Worm (Caenorhabditis elegans) whole organism, late embryonic: Measurements from ENCODE around the gene M04B2.4.
A peak's percentile ranks its signal among the peaks of the same experiment; 100 is the strongest.

Experiments
- C08G9.2 ChIP-seq: sonication (generic microtip); optimal IDR thresholded peaks from 2 replicates; lab custom pipeline; 2016; ENCODE audit warnings: mild to moderate bottlenecking, missing genetic modification characterization, moderate library complexity, missing compliant biosample characterization
- C38D4.7 ChIP-seq: fragments of 200-800 bp; sonication (Bioruptor generic); optimal IDR thresholded peaks from 2 replicates; lab custom pipeline; 2018; ENCODE audit warnings: mild to moderate bottlenecking, missing genetic modification characterization, moderate library complexity, missing compliant biosample characterization
- F13H6.1 ChIP-seq: sonication (generic microtip); optimal IDR thresholded peaks from 2 replicates; lab custom pipeline; 2016; ENCODE audit warnings: missing genetic modification characterization, missing compliant biosample characterization
- T23F11.4 ChIP-seq: fragments of 200-800 bp; sonication (Bioruptor generic); optimal IDR thresholded peaks from 2 replicates; lab custom pipeline; 2018; ENCODE audit warnings: mild to moderate bottlenecking, missing genetic modification characterization, missing compliant biosample characterization
- ceh-14 ChIP-seq: sonication (generic microtip); optimal IDR thresholded peaks from 2 replicates; lab custom pipeline; 2016; ENCODE audit warnings: missing genotype, missing genetic modification characterization, missing compliant biosample characterization
- ceh-19 ChIP-seq: fragments of 200-800 bp; sonication (Bioruptor generic); optimal IDR thresholded peaks from 2 replicates; lab custom pipeline; 2018; ENCODE audit warnings: mild to moderate bottlenecking, missing genetic modification characterization, missing compliant biosample characterization
- ceh-24 ChIP-seq: sonication (generic microtip); optimal IDR thresholded peaks from 2 replicates; lab custom pipeline; 2016; ENCODE audit warnings: mild to moderate bottlenecking, missing genetic modification characterization, missing compliant biosample characterization
- ceh-30 ChIP-seq: fragments of 150-350 bp; optimal IDR thresholded peaks from 2 replicates; lab custom pipeline; 2014; ENCODE audit warnings: missing biosample characterization, missing genetic modification characterization
- ceh-31 ChIP-seq: sonication (generic microtip); optimal IDR thresholded peaks from 2 replicates; lab custom pipeline; 2016; ENCODE audit warnings: missing genetic modification characterization, missing compliant biosample characterization
- ceh-45 ChIP-seq: fragments of 200-800 bp; sonication (Bioruptor generic); IDR thresholded peaks from 2 replicates; pipeline ENCODE4 v1.3.6; 2022; ENCODE audit warnings: missing genetic modification reagents, missing genetic modification characterization, missing compliant biosample characterization
- ceh-48 ChIP-seq: sonication (generic microtip); optimal IDR thresholded peaks from 2 replicates; lab custom pipeline; 2016; ENCODE audit warnings: missing genetic modification characterization, inconsistent platforms, missing compliant biosample characterization
- ceh-6 ChIP-seq: fragments of 200-800 bp; sonication (Bioruptor generic); optimal IDR thresholded peaks from 2 replicates; lab custom pipeline; 2018; ENCODE audit warnings: mild to moderate bottlenecking, missing genetic modification characterization, missing compliant biosample characterization
- dmd-4 ChIP-seq: sonication (generic microtip); optimal IDR thresholded peaks from 2 replicates; lab custom pipeline; 2016; ENCODE audit warnings: borderline replicate concordance, missing genetic modification characterization, missing compliant biosample characterization
- dve-1 ChIP-seq: sonication (generic microtip); optimal IDR thresholded peaks from 2 replicates; lab custom pipeline; 2017; ENCODE audit warnings: antibody characterized with exemption, mild to moderate bottlenecking, missing genetic modification characterization, missing compliant biosample characterization
- elt-2 ChIP-seq: sonication (generic microtip); optimal IDR thresholded peaks from 2 replicates; lab custom pipeline; 2016; ENCODE audit warnings: missing genetic modification reagents, missing genetic modification characterization, missing compliant biosample characterization
- ets-4 ChIP-seq: sonication (generic microtip); optimal IDR thresholded peaks from 2 replicates; lab custom pipeline; 2016; ENCODE audit warnings: missing genetic modification characterization, missing compliant biosample characterization
- fax-1 ChIP-seq: sonication (generic microtip); optimal IDR thresholded peaks from 2 replicates; lab custom pipeline; 2016; ENCODE audit warnings: missing genotype, missing genetic modification characterization, missing compliant biosample characterization
- fkh-6 ChIP-seq: sonication (generic microtip); optimal IDR thresholded peaks from 2 replicates; lab custom pipeline; 2016; ENCODE audit warnings: missing genetic modification characterization, missing compliant biosample characterization
- hlh-13 ChIP-seq: fragments of 200-800 bp; sonication (Bioruptor generic); optimal IDR thresholded peaks from 2 replicates; lab custom pipeline; 2018; ENCODE audit warnings: mild to moderate bottlenecking, missing genetic modification characterization, missing compliant biosample characterization
- hlh-30 ChIP-seq: sonication (generic microtip); optimal IDR thresholded peaks from 2 replicates; lab custom pipeline; 2017; ENCODE audit warnings: antibody characterized with exemption, missing genetic modification characterization, missing compliant biosample characterization; ENCODE audit not compliant: insufficient read depth
- hlh-6 ChIP-seq: sonication (generic microtip); optimal IDR thresholded peaks from 2 replicates; lab custom pipeline; 2016; ENCODE audit warnings: missing genotype, missing genetic modification characterization, missing compliant biosample characterization
- lim-6 ChIP-seq: sonication (generic microtip); optimal IDR thresholded peaks from 2 replicates; lab custom pipeline; 2016; ENCODE audit warnings: missing genetic modification characterization, missing compliant biosample characterization
- lin-11 ChIP-seq: fragments of 200-800 bp; sonication (Bioruptor generic); optimal IDR thresholded peaks from 2 replicates; lab custom pipeline; 2018; ENCODE audit warnings: mild to moderate bottlenecking, missing genetic modification characterization, missing compliant biosample characterization
- nhr-232 ChIP-seq: sonication (generic microtip); optimal IDR thresholded peaks from 2 replicates; lab custom pipeline; 2016; ENCODE audit warnings: missing genetic modification characterization, missing compliant biosample characterization
- odd-2 ChIP-seq: sonication (generic microtip); optimal IDR thresholded peaks from 2 replicates; lab custom pipeline; 2017; ENCODE audit warnings: antibody characterized with exemption, mild to moderate bottlenecking, missing genetic modification characterization, missing compliant biosample characterization
- pax-1 ChIP-seq: fragments of 150-350 bp; optimal IDR thresholded peaks from 2 replicates; lab custom pipeline; 2014; ENCODE audit warnings: missing biosample characterization, missing genetic modification characterization
- sox-2 ChIP-seq: fragments of 200-800 bp; sonication (Bioruptor generic); IDR thresholded peaks from 2 replicates; pipeline ENCODE4 v1.3.6; 2022; ENCODE audit warnings: missing genetic modification reagents, missing genetic modification characterization, missing compliant biosample characterization
- sox-4 ChIP-seq: sonication (generic microtip); optimal IDR thresholded peaks from 2 replicates; lab custom pipeline; 2017; ENCODE audit warnings: mild to moderate bottlenecking, missing genetic modification characterization, inconsistent platforms, missing compliant biosample characterization
- syd-9 ChIP-seq: sonication (generic microtip); optimal IDR thresholded peaks from 2 replicates; lab custom pipeline; 2016; ENCODE audit warnings: mild to moderate bottlenecking, missing genetic modification characterization, moderate library complexity, missing compliant biosample characterization
- tbx-7 ChIP-seq: sonication (generic microtip); optimal IDR thresholded peaks from 2 replicates; lab custom pipeline; 2016; ENCODE audit warnings: missing genotype, missing genetic modification characterization, missing compliant biosample characterization
- ttx-3 ChIP-seq: sonication (generic microtip); optimal IDR thresholded peaks from 2 replicates; lab custom pipeline; 2016; ENCODE audit warnings: missing genetic modification reagents, missing genetic modification characterization, missing compliant biosample characterization
- unc-3 ChIP-seq, 2 experiments: fragments of 200-800 bp in 1 of 2; sonication (Bioruptor generic) in 1 of 2; sonication (generic microtip) in 1 of 2; conservative IDR thresholded peaks in 1 of 2; optimal IDR thresholded peaks in 1 of 2; 2 replicates each; pipeline versions ENCODE4 v1.3.6 to Lab custom; 2016 to 2022; ENCODE audit warnings: missing compliant biosample characterization in 2 of 2, missing genetic modification characterization in 2 of 2, missing genetic modification reagents in 1 of 2
- ztf-16 ChIP-seq: sonication (generic microtip); optimal IDR thresholded peaks from 2 replicates; lab custom pipeline; 2017; ENCODE audit warnings: missing genetic modification characterization, missing compliant biosample characterization

Gene M04B2.4

ce11 chrIV:11474067-11474466, 46.8 kb downstream of the M04B2.4 start (continued):
- TF ChIP-seq F13H6.1 (tag; lab: Kevin White, UChicago) (peak; percentile 92), C08G9.2 (tag; lab: Kevin White, UChicago) (peak; percentile 83), ceh-14 (peak; percentile 88), fkh-6 (tag; lab: Kevin White, UChicago) (peak; percentile 93), ttx-3 (tag; lab: Kevin White, UChicago) (peak; percentile 94), C38D4.7 (GFP tag; lab: Kevin White, UChicago) (peak; percentile 92), dmd-4 (tag; lab: Kevin White, UChicago) (peak; percentile 93), odd-2 (peak; percentile 38), ceh-24 (tag; lab: Kevin White, UChicago) (peak; percentile 72), ztf-16 (peak; percentile 97), elt-2 (peak; percentile 96), syd-9 (tag; lab: Kevin White, UChicago) (peak; percentile 93), T23F11.4 (GFP tag; lab: Kevin White, UChicago) (peak; percentile 97), lim-6 (tag; lab: Kevin White, UChicago) (peak; percentile 69), pax-1 (tag; lab: Kevin White, UChicago) (no peak), ceh-48 (tag; lab: Kevin White, UChicago) (peak; percentile 87), hlh-13 (GFP tag; lab: Kevin White, UChicago) (peak; percentile 98), ceh-6 (GFP tag; lab: Kevin White, UChicago) (peak; percentile 93), hlh-6 (peak; percentile 94), ets-4 (tag; lab: Kevin White, UChicago) (peak; percentile 79), hlh-30 (tag; lab: Kevin White, UChicago) (peak; percentile 55), ceh-19 (GFP tag; lab: Kevin White, UChicago) (peak; percentile 95), sox-4 (tag; lab: Kevin White, UChicago) (peak; percentile 95)

- TF ChIP-seq fax-1 (tag; lab: Kevin White, UChicago) (no peak), ceh-31 (no peak), ceh-30 (tag; lab: Kevin White, UChicago) (no peak), lim-6 (tag; lab: Kevin White, UChicago) (no peak), T23F11.4 (GFP tag; lab: Kevin White, UChicago) (no peak), C08G9.2 (tag; lab: Kevin White, UChicago) (no peak), tbx-7 (tag; lab: Kevin White, UChicago) (no peak), dve-1 (no peak), ceh-19 (GFP tag; lab: Kevin White, UChicago) (no peak), fkh-6 (tag; lab: Kevin White, UChicago) (no peak), ceh-45 (GFP tag; lab: Robert Waterston, UW) (no peak), nhr-232 (tag; lab: Kevin White, UChicago) (no peak), unc-3 (GFP tag; conservative IDR thresholded peaks at IDR 0.05; lab: Robert Waterston, UW) (no peak), unc-3 (tag; optimal IDR thresholded peaks at IDR 0.05; lab: Kevin White, UChicago) (no peak), lin-11 (tag; lab: Kevin White, UChicago) (no peak), sox-2 (GFP tag; lab: Robert Waterston, UW) (no peak)
Measured at ce11 chrIV:11472023-11472422, 48.8 kb downstream of the M04B2.4 start.

- peak; percentile 85 for TF ChIP-seq elt-2
- TF ChIP-seq ttx-3 (tag; lab: Kevin White, UChicago) = no peak
- TF ChIP-seq, all 69 proteins: peak for 1
Measured at ce11 chrIV:11469698-11470591, 50.9 kb downstream of the M04B2.4 start, which contains the start of the genes C10C6.13 and wht-2. TSS of gene C10C6.13 (minus strand) at chrIV:11469748. TSS of gene wht-2 (plus strand) at chrIV:11470436.
